Worm (Caenorhabditis elegans): ENCODE results near the gene B0035.21.

The B0035.21 gene

DNA sequence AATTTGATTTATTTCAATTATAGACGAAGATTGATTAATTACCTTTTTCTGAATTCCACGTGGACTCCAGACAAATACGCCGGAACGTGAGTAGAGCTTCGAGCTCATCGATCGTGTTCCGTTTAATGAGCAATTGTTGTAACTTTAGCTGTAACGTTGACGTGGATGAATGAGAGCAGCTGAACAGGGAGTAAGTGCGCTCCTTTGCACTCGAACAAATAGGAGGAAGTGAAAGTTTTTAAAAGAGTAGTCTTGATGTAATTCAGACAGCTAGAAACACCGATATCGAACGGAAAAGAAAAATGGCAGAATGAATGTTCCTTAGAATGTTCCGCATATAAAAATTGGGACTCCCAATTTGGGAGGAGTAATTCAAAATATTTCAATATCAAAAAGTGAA lies 44.6 kb downstream of the B0035.21 start, which contains the start of gene sec-31:
TSS of gene sec-31 (minus strand) at position 148 of the 400 bp plus-strand sequence.
- TF ChIP-seq dpl-1 (GFP tag; optimal IDR thresholded peaks at IDR 0.05) (peak; percentile 42), Y105C5A.15 (GFP tag; IDR thresholded peaks at IDR 0.05) (no peak), unc-62 (GFP tag; optimal IDR thresholded peaks at IDR 0.05 in 1 of 2) (peak in 1 of 2 experiments; percentile 18), unc-62 (tag; optimal IDR thresholded peaks at IDR 0.05) (no peak), ceh-62 (tag; optimal IDR thresholded peaks at IDR 0.05) (no peak), lin-38 (GFP tag; IDR thresholded peaks at IDR 0.05) (peak; percentile 51), mes-2 (tag; optimal IDR thresholded peaks at IDR 0.05; ENCODE audit: poor library complexity, severe bottlenecking) (peak; percentile 53), ceh-20 (GFP tag; IDR thresholded peaks at IDR 0.05) (no peak), ztf-7 (tag; optimal IDR thresholded peaks at IDR 0.05) (no peak), dmd-8 (GFP tag; IDR thresholded peaks at IDR 0.05) (no peak), R02D3.7 (tag; optimal IDR thresholded peaks at IDR 0.05) (no peak), duxl-1 (tag; optimal IDR thresholded peaks at IDR 0.05; ENCODE audit: poor library complexity) (no peak), php-3 (GFP tag; IDR thresholded peaks at IDR 0.05) (no peak), lsy-2 (tag; optimal IDR thresholded peaks at IDR 0.05) (peak in 1 of 2 experiments; percentile 26)

DNA sequence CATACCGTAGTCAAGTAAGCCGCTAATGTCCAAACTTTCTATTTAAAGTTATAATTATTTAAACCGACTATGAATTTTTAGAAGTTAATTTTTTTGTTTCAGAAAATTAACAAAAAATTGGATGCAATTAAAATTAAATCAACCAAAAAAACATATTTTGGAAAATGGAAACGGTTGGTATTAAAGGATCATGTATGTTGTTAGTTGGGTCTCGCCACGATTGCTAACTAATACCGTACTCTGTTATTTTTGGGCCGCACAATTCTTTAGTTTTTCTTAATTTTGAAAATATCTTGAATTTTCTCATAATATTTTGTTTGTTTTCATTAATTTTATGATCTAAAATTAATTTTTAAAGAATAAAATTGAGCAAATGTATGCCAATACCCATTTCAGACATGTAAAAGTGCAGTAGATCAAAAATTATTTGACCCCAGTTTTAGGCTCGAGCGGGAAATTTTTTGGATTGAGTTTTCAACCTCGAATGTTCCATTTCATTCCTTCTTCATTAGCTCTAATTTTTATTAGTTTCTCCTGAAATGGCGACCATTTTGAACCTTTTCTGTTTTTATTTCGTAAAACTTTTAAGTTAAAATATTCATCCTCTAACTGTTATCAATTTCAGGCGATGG lies 45.4 kb downstream of the B0035.21 start, which contains the start of gene cbd-1:
TSS of gene cbd-1 (plus strand) at position 626 of the 632 bp plus-strand sequence.
- TF ChIP-seq lin-38 (GFP tag; IDR thresholded peaks at IDR 0.05) = peak; percentile 19; the same call in 1 of the 2 replicates
- no peak for TF ChIP-seq ama-1 (optimal IDR thresholded peaks at IDR 0.05)

DNA sequence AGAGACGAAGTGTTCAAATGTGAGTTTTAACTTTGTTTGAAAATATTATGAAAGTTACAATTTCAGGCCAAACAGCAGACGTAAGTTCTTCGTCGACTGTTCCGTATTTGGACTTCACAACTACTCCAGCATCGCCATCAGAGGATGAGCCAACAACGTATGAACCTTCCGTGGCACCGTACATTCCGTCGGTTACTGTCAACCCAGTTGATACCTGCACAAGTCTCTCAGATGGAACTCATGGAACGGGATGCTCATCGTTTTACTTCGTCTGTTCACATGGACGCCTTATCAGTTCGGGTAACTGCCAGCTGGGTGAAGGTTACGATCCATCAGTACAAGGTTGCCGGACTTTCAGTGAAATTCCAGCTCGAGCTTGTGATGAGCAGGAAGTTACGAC lies 48.7 kb downstream of the B0035.21 start:
- no peak for TF ChIP-seq jun-1 (tag; optimal IDR thresholded peaks at IDR 0.05)
- TF ChIP-seq dmd-8 (GFP tag; IDR thresholded peaks at IDR 0.05) = no peak
- TF ChIP-seq snpc-1.2 (GFP tag; IDR thresholded peaks at IDR 0.05) = no peak
- no peak for TF ChIP-seq spr-1 (tag; optimal IDR thresholded peaks at IDR 0.05)
- TF ChIP-seq aha-1 (tag) = peak; percentile 93
